Worm (Caenorhabditis elegans): ENCODE data around the gene madf-9.

- TF ChIP-seq snpc-4 (tag; optimal IDR thresholded peaks at IDR 0.05) (no peak), M03D4.4 (tag; optimal IDR thresholded peaks at IDR 0.05) (no peak), pha-4 (tag; optimal IDR thresholded peaks at IDR 0.05) (no peak), ztf-11 (tag; optimal IDR thresholded peaks at IDR 0.05) (no peak), lin-13 (tag; optimal IDR thresholded peaks at IDR 0.05) (no peak), mls-2 (tag; optimal IDR thresholded peaks at IDR 0.05) (no peak), elt-3 (tag; optimal IDR thresholded peaks at IDR 0.05) (no peak), ces-1 (GFP tag; optimal IDR thresholded peaks at IDR 0.05) (no peak), mab-5 (tag; optimal IDR thresholded peaks at IDR 0.05) (no peak)
Measured at ce11 chrIV:3597356-3597755, 39.5 kb upstream of the madf-9 start.

Measured in whole organism, mixed stage, embryonic.